Worm (Caenorhabditis elegans) whole organism, mixed stage, embryonic: Measurements from ENCODE around the gene Y97E10AR.4.

Experiments
- ceh-39 ChIP-seq: fragments of 150-350 bp; optimal IDR thresholded peaks from 2 replicates; lab custom pipeline; 2014; ENCODE audit warnings: missing biosample characterization, missing genetic modification characterization
- cnd-1 ChIP-seq: fragments of 200-800 bp; sonication (Bioruptor generic); optimal IDR thresholded peaks from 2 replicates; lab custom pipeline; 2018; ENCODE audit warnings: mild to moderate bottlenecking, missing genetic modification characterization, missing compliant biosample characterization
- mep-1 ChIP-seq: fragments of 150-350 bp; optimal IDR thresholded peaks from 2 replicates; lab custom pipeline; 2017; ENCODE audit warnings: missing biosample characterization, missing genetic modification reagents, missing genetic modification characterization, inconsistent platforms
- nhr-237 ChIP-seq: fragments of 150-350 bp; optimal IDR thresholded peaks from 2 replicates; lab custom pipeline; 2014; ENCODE audit warnings: missing biosample characterization, missing genetic modification characterization
- nhr-76 ChIP-seq: sonication (generic microtip); optimal IDR thresholded peaks from 2 replicates; lab custom pipeline; 2017; ENCODE audit warnings: missing biosample characterization, missing genetic modification characterization
- snpc-4 ChIP-seq: fragments of 150-350 bp; optimal IDR thresholded peaks from 2 replicates; lab custom pipeline; 2014; ENCODE audit warnings: missing biosample characterization, missing genetic modification characterization
- sptf-1 ChIP-seq: sonication (generic microtip); optimal IDR thresholded peaks from 2 replicates; lab custom pipeline; 2017; ENCODE audit warnings: mild to moderate bottlenecking, missing genetic modification characterization, moderate library complexity, missing compliant biosample characterization

- TF ChIP-seq sptf-1 (tag; lab: Kevin White, UChicago) = no peak
- no peak for TF ChIP-seq cnd-1 (tag; lab: Kevin White, UChicago)
- TF ChIP-seq nhr-237 (tag; lab: Kevin White, UChicago) = no peak
- TF ChIP-seq mep-1 (tag; lab: Kevin White, UChicago) = no peak
- no peak for TF ChIP-seq nhr-76
- no peak for TF ChIP-seq snpc-4 (tag; lab: Kevin White, UChicago)
- TF ChIP-seq ceh-39 (tag; lab: Kevin White, UChicago) = no peak
These were observed 25.9 kb upstream of the Y97E10AR.4 start, which contains the start of gene ZC513.14 for ce11 chrV:8035947-8036346.
